Worm (Caenorhabditis elegans) whole organism, L4 larva: ENCODE results near the gene col-161.

ENCODE experiments used
- F49E8.2 ChIP-seq: sonication (generic microtip); optimal IDR thresholded peaks from 2 replicates; lab custom pipeline; 2016; ENCODE audit warnings: missing compliant biosample characterization, mild to moderate bottlenecking, missing genetic modification characterization, borderline replicate concordance
- T26A8.4 ChIP-seq: fragments of 200-800 bp; sonication (Bioruptor generic); IDR thresholded peaks from 2 replicates; pipeline ENCODE4 v1.3.6; 2022; ENCODE audit warnings: missing genetic modification characterization, missing compliant biosample characterization
- aha-1 ChIP-seq: fragments of 150-350 bp; peaks from one replicate; lab custom pipeline; 2014; ENCODE audit warnings: missing biosample characterization, missing genetic modification characterization
- ceh-20 ChIP-seq: fragments of 200-800 bp; sonication (Bioruptor generic); IDR thresholded peaks from 2 replicates; pipeline ENCODE4 v1.3.6; 2022; ENCODE audit warnings: missing genetic modification reagents, missing genetic modification characterization, missing compliant biosample characterization
- ceh-82 ChIP-seq: sonication (generic microtip); optimal IDR thresholded peaks from 2 replicates; lab custom pipeline; 2017; ENCODE audit warnings: missing biosample characterization, missing genetic modification characterization
- ces-1 ChIP-seq: fragments of 150-350 bp; sonication (generic microtip); optimal IDR thresholded peaks from 4 replicates; lab custom pipeline; 2014; ENCODE audit warnings: missing biosample characterization, missing genetic modification reagents, missing genetic modification characterization
- ctbp-1 ChIP-seq: fragments of 200-800 bp; sonication (Bioruptor generic); IDR thresholded peaks from 2 replicates; pipeline ENCODE4 v1.3.6; 2022; ENCODE audit warnings: missing genetic modification reagents, missing genetic modification characterization, missing compliant biosample characterization
- daf-12 ChIP-seq: fragments of 150-350 bp; optimal IDR thresholded peaks from 2 replicates; lab custom pipeline; 2014; ENCODE audit warnings: missing biosample characterization, missing genetic modification reagents, missing genetic modification characterization
- daf-16 ChIP-seq, 3 experiments: sonication (generic microtip); optimal IDR thresholded peaks; 2 replicates each; lab custom pipeline; 2016 to 2017; ENCODE audit warnings: missing genetic modification characterization in 3 of 3, missing genetic modification reagents in 3 of 3, mild to moderate bottlenecking in 2 of 3, missing compliant biosample characterization in 2 of 3, missing biosample characterization in 1 of 3, moderate library complexity in 1 of 3
- daf-19 ChIP-seq: fragments of 200-800 bp; sonication (Bioruptor generic); conservative IDR thresholded peaks from 2 replicates; pipeline ENCODE4 v1.3.6; 2022; ENCODE audit warnings: missing genetic modification characterization, missing compliant biosample characterization
- daf-8 ChIP-seq: fragments of 200-800 bp; sonication (Bioruptor generic); IDR thresholded peaks from 2 replicates; pipeline ENCODE4 v1.3.6; 2022; ENCODE audit warnings: missing genetic modification characterization, missing compliant biosample characterization
- dmd-6 ChIP-seq: fragments of 200-800 bp; sonication (Bioruptor generic); IDR thresholded peaks from 2 replicates; pipeline ENCODE4 v1.3.6; 2022; ENCODE audit warnings: missing genetic modification reagents, missing genetic modification characterization, missing compliant biosample characterization
- dmd-8 ChIP-seq: fragments of 200-800 bp; sonication (Bioruptor generic); IDR thresholded peaks from 2 replicates; pipeline ENCODE4 v1.3.6; 2022; ENCODE audit warnings: missing genetic modification characterization, missing compliant biosample characterization
- dpl-1 ChIP-seq: fragments of 150-350 bp; optimal IDR thresholded peaks from 2 replicates; lab custom pipeline; 2014; ENCODE audit warnings: missing biosample characterization, missing genetic modification reagents, missing genetic modification characterization
- duxl-1 ChIP-seq: sonication (generic microtip); optimal IDR thresholded peaks from 2 replicates; lab custom pipeline; 2016; ENCODE audit warnings: mild to moderate bottlenecking, missing genetic modification characterization, moderate library complexity, missing compliant biosample characterization; ENCODE audit not compliant: poor library complexity
- dve-1 ChIP-seq: sonication (generic microtip); optimal IDR thresholded peaks from 2 replicates; lab custom pipeline; 2017; ENCODE audit warnings: antibody characterized with exemption, mild to moderate bottlenecking, missing genetic modification characterization, missing compliant biosample characterization; ENCODE audit not compliant: insufficient read depth
- hif-1 ChIP-seq, 2 experiments: sonication (generic microtip); optimal IDR thresholded peaks; 2 replicates each; lab custom pipeline; 2016 to 2017; ENCODE audit warnings: missing compliant biosample characterization in 2 of 2, missing genetic modification characterization in 2 of 2, missing genetic modification reagents in 2 of 2, missing genotype in 2 of 2, mild to moderate bottlenecking in 1 of 2
- hlh-11 ChIP-seq: fragments of 200-800 bp; sonication (Bioruptor generic); optimal IDR thresholded peaks from 2 replicates; lab custom pipeline; 2018; ENCODE audit warnings: mild to moderate bottlenecking, missing genetic modification characterization, missing compliant biosample characterization
- hlh-30 ChIP-seq: sonication (generic microtip); optimal IDR thresholded peaks from 2 replicates; lab custom pipeline; 2017; ENCODE audit warnings: antibody characterized with exemption, mild to moderate bottlenecking, missing genetic modification characterization, missing compliant biosample characterization; ENCODE audit not compliant: insufficient read depth
- lin-1 ChIP-seq: fragments of 200-800 bp; sonication (Bioruptor generic); IDR thresholded peaks from 2 replicates; pipeline ENCODE4 v1.3.6; 2022; ENCODE audit warnings: missing genetic modification reagents, missing genetic modification characterization, missing compliant biosample characterization
- lin-39 ChIP-seq: fragments of 150-350 bp; optimal IDR thresholded peaks from 2 replicates; lab custom pipeline; 2014; ENCODE audit warnings: missing biosample characterization, missing genetic modification reagents, missing genetic modification characterization
- madf-5 ChIP-seq, 2 experiments: fragments of 200-800 bp; sonication (Bioruptor generic); IDR thresholded peaks; 2 replicates each; pipeline ENCODE4 v1.3.6; 2022; ENCODE audit warnings: missing compliant biosample characterization in 2 of 2, missing genetic modification characterization in 2 of 2
- madf-9 ChIP-seq: fragments of 200-800 bp; sonication (Bioruptor generic); conservative IDR thresholded peaks from 2 replicates; pipeline ENCODE4 v1.3.6; 2022; ENCODE audit warnings: missing genetic modification reagents, missing genetic modification characterization, missing compliant biosample characterization
- mes-2 ChIP-seq: sonication (generic microtip); optimal IDR thresholded peaks from 2 replicates; lab custom pipeline; 2016; ENCODE audit warnings: missing genotype, mild to moderate bottlenecking, missing genetic modification characterization, missing compliant biosample characterization; ENCODE audit not compliant: poor library complexity, severe bottlenecking
- mxl-2 ChIP-seq: fragments of 200-800 bp; sonication (Bioruptor generic); conservative IDR thresholded peaks from 2 replicates; pipeline ENCODE4 v1.3.6; 2022; ENCODE audit warnings: missing genetic modification reagents, missing genetic modification characterization, missing compliant biosample characterization
- mxl-3 ChIP-seq: fragments of 200-800 bp; sonication (Bioruptor generic); optimal IDR thresholded peaks from 2 replicates; lab custom pipeline; 2018; ENCODE audit warnings: mild to moderate bottlenecking, missing genetic modification characterization, missing compliant biosample characterization
- nhr-10 ChIP-seq: fragments of 150-350 bp; optimal IDR thresholded peaks from 2 replicates; lab custom pipeline; 2014; ENCODE audit warnings: missing biosample characterization, missing genetic modification characterization
- nhr-102 ChIP-seq: sonication (generic microtip); optimal IDR thresholded peaks from 2 replicates; lab custom pipeline; 2016; ENCODE audit warnings: mild to moderate bottlenecking, missing genetic modification characterization, moderate library complexity, missing compliant biosample characterization
- nhr-25 ChIP-seq: sonication (generic microtip); optimal IDR thresholded peaks from 2 replicates; lab custom pipeline; 2017; ENCODE audit warnings: missing genetic modification characterization, mild to moderate bottlenecking, missing compliant biosample characterization, antibody characterized with exemption, moderate library complexity, borderline replicate concordance; ENCODE audit not compliant: insufficient read depth
- nhr-28 ChIP-seq: fragments of 150-350 bp; optimal IDR thresholded peaks from 2 replicates; lab custom pipeline; 2014; ENCODE audit warnings: missing biosample characterization, missing genetic modification characterization
- nhr-42 ChIP-seq: fragments of 200-800 bp; sonication (Bioruptor generic); IDR thresholded peaks from 2 replicates; pipeline ENCODE4 v1.3.6; 2022; ENCODE audit warnings: missing genetic modification characterization, missing compliant biosample characterization
- nhr-76 ChIP-seq: fragments of 150-350 bp; optimal IDR thresholded peaks from 2 replicates; lab custom pipeline; 2014; ENCODE audit warnings: missing biosample characterization, missing genetic modification characterization
- pha-4 ChIP-seq, 2 experiments: fragments of 150-350 bp in 1 of 2; fragments of 200-800 bp in 1 of 2; sonication (Bioruptor generic) in 1 of 2; IDR thresholded peaks in 1 of 2; optimal IDR thresholded peaks in 1 of 2; 2 replicates each; pipeline versions ENCODE4 v1.3.6 to Lab custom; 2014 to 2022; ENCODE audit warnings: missing genetic modification characterization in 2 of 2, missing genetic modification reagents in 2 of 2, missing biosample characterization in 1 of 2, missing compliant biosample characterization in 1 of 2
- pqm-1 ChIP-seq: sonication (generic microtip); optimal IDR thresholded peaks from 2 replicates; lab custom pipeline; 2017; ENCODE audit warnings: missing biosample characterization, missing genetic modification characterization
- saeg-2 ChIP-seq: fragments of 200-800 bp; sonication (Bioruptor generic); IDR thresholded peaks from 2 replicates; pipeline ENCODE4 v1.3.6; 2022; ENCODE audit warnings: missing genetic modification reagents, missing genetic modification characterization, missing compliant biosample characterization
- sdz-12 ChIP-seq: fragments of 200-800 bp; sonication (Bioruptor generic); optimal IDR thresholded peaks from 2 replicates; lab custom pipeline; 2018; ENCODE audit warnings: mild to moderate bottlenecking, missing genetic modification characterization, missing compliant biosample characterization
- snpc-4 ChIP-seq: fragments of 150-350 bp; optimal IDR thresholded peaks from 2 replicates; lab custom pipeline; 2014; ENCODE audit warnings: missing biosample characterization, missing genetic modification characterization
- spr-1 ChIP-seq: sonication (generic microtip); optimal IDR thresholded peaks from 2 replicates; lab custom pipeline; 2016; ENCODE audit warnings: mild to moderate bottlenecking, missing genetic modification characterization, missing compliant biosample characterization
- tra-1 ChIP-seq: fragments of 200-800 bp; sonication (Bioruptor generic); IDR thresholded peaks from 2 replicates; pipeline ENCODE4 v1.3.6; 2022; ENCODE audit warnings: missing genetic modification reagents, missing genetic modification characterization, missing compliant biosample characterization
- unc-39 ChIP-seq: sonication (generic microtip); optimal IDR thresholded peaks from 2 replicates; lab custom pipeline; 2017; ENCODE audit warnings: missing biosample characterization, missing genetic modification characterization
- vab-7 ChIP-seq: fragments of 200-800 bp; sonication (Bioruptor generic); IDR thresholded peaks from 2 replicates; pipeline ENCODE4 v1.3.6; 2022; ENCODE audit warnings: missing genetic modification reagents, missing genetic modification characterization, missing compliant biosample characterization
- zfp-2 ChIP-seq: sonication (generic microtip); optimal IDR thresholded peaks from 2 replicates; lab custom pipeline; 2016; ENCODE audit warnings: mild to moderate bottlenecking, missing genetic modification characterization, missing compliant biosample characterization
- zfp-3 ChIP-seq: fragments of 200-800 bp; sonication (Bioruptor generic); conservative IDR thresholded peaks from 2 replicates; pipeline ENCODE4 v1.3.6; 2022; ENCODE audit warnings: missing genetic modification reagents, missing genetic modification characterization, missing compliant biosample characterization
- zip-2 ChIP-seq: fragments of 150-350 bp; optimal IDR thresholded peaks from 2 replicates; lab custom pipeline; 2014; ENCODE audit warnings: missing biosample characterization, missing genetic modification characterization

Gene col-161

ce11 chrV:13301443-13301842, 16.4 kb downstream of the col-161 start, which contains the start of gene ceh-79:
ceh-79 (plus strand) TSS chrV:13301833.
- TF ChIP-seq lin-39 (tag; lab: Kevin White, UChicago) (no peak), daf-12 (tag; lab: Kevin White, UChicago) (no peak), pqm-1 (tag; lab: Kevin White, UChicago) (peak; percentile 36), mxl-3 (GFP tag; lab: Kevin White, UChicago) (peak; percentile 1), ctbp-1 (GFP tag; lab: Robert Waterston, UW) (no peak), duxl-1 (tag; lab: Kevin White, UChicago) (no peak), ces-1 (GFP tag; lab: Kevin White, UChicago) (no peak), nhr-25 (tag; lab: Kevin White, UChicago) (no peak), zfp-3 (no peak), dmd-8 (GFP tag; lab: Robert Waterston, UW) (no peak), ceh-82 (tag; lab: Kevin White, UChicago) (no peak), dmd-6 (no peak; the same call in 1 of the 2 replicates), unc-39 (tag; lab: Kevin White, UChicago) (no peak), madf-9 (GFP tag; lab: Robert Waterston, UW) (no peak), hlh-30 (tag; lab: Kevin White, UChicago) (peak; percentile 28), spr-1 (no peak), hif-1 (tag; optimal IDR thresholded peaks at IDR 0.05; lab: Kevin White, UChicago) (no peak), vab-7 (GFP tag; lab: Robert Waterston, UW) (no peak), dve-1 (peak; percentile 3), snpc-4 (tag; lab: Kevin White, UChicago) (no peak), madf-5 (GFP tag; IDR thresholded peaks at IDR 0.05; lab: Robert Waterston, UW) (no peak), mxl-2 (no peak), daf-8 (no peak), nhr-10 (tag; lab: Kevin White, UChicago) (no peak), nhr-28 (tag; lab: Kevin White, UChicago) (peak; percentile 59), hlh-11 (tag; lab: Kevin White, UChicago) (peak; percentile 35)

ce11 chrV:13300492-13300891, 17.3 kb downstream of the col-161 start:
- TF ChIP-seq daf-19 (GFP tag; lab: Robert Waterston, UW) (no peak), daf-8 (no peak), F49E8.2 (no peak), T26A8.4 (no peak), duxl-1 (tag; lab: Kevin White, UChicago) (no peak), nhr-76 (tag; lab: Kevin White, UChicago) (no peak), hlh-30 (tag; lab: Kevin White, UChicago) (peak; percentile 74), nhr-42 (GFP tag; lab: Robert Waterston, UW) (no peak), sdz-12 (no peak), dpl-1 (GFP tag; lab: Kevin White, UChicago) (no peak), spr-1 (no peak), nhr-102 (tag; lab: Kevin White, UChicago) (no peak), daf-16 (GFP tag; optimal IDR thresholded peaks at IDR 0.05; lab: Kevin White, UChicago) (peak in 1 of 2 experiments; percentile 84), daf-16 (tag; optimal IDR thresholded peaks at IDR 0.05; lab: Kevin White, UChicago) (no peak), zfp-2 (tag; lab: Kevin White, UChicago) (no peak), mes-2 (tag; lab: Kevin White, UChicago) (no peak), saeg-2 (GFP tag; lab: Robert Waterston, UW) (no peak), ceh-20 (GFP tag; lab: Robert Waterston, UW) (no peak), dve-1 (no peak), pha-4 (GFP tag; IDR thresholded peaks at IDR 0.05; lab: Robert Waterston, UW) (no peak), pha-4 (tag; optimal IDR thresholded peaks at IDR 0.05; lab: Kevin White, UChicago) (no peak), tra-1 (GFP tag; lab: Robert Waterston, UW) (0 out of 2 replicates have a peak, but pooled peaks have one; percentile 15), snpc-4 (tag; lab: Kevin White, UChicago) (no peak), lin-1 (GFP tag; lab: Robert Waterston, UW) (no peak), nhr-28 (tag; lab: Kevin White, UChicago) (peak; percentile 19), zip-2 (tag; lab: Kevin White, UChicago) (no peak), aha-1 (tag; lab: Kevin White, UChicago) (peak; percentile 89)
